Worm (Caenorhabditis elegans) whole organism, early embryonic: ENCODE data around the gene elo-6.

Experiments
- ama-1 ChIP-seq: fragments of 150-350 bp; optimal IDR thresholded peaks from 2 replicates; lab custom pipeline; 2014
- ceh-36 ChIP-seq: sonication (generic microtip); optimal IDR thresholded peaks from 2 replicates; lab custom pipeline; 2016; ENCODE audit warnings: missing genetic modification characterization, inconsistent platforms, missing compliant biosample characterization
- hmbx-1 ChIP-seq: sonication (generic microtip); optimal IDR thresholded peaks from 2 replicates; lab custom pipeline; 2016; ENCODE audit warnings: mild to moderate bottlenecking, missing genetic modification characterization, missing compliant biosample characterization
- pes-1 ChIP-seq: fragments of 200-800 bp; sonication (Bioruptor generic); IDR thresholded peaks from 2 replicates; pipeline ENCODE4 v1.3.6; 2022; ENCODE audit warnings: missing genetic modification reagents, missing genetic modification characterization, missing compliant biosample characterization
- sea-1 ChIP-seq: fragments of 200-800 bp; sonication (Bioruptor generic); conservative IDR thresholded peaks from 2 replicates; pipeline ENCODE4 v1.3.6; 2022; ENCODE audit warnings: missing genetic modification characterization, missing compliant biosample characterization
- tbx-11 ChIP-seq: fragments of 200-800 bp; sonication (Bioruptor generic); IDR thresholded peaks from 2 replicates; pipeline ENCODE4 v1.3.6; 2022; ENCODE audit warnings: missing genetic modification characterization, missing compliant biosample characterization

DNA sequence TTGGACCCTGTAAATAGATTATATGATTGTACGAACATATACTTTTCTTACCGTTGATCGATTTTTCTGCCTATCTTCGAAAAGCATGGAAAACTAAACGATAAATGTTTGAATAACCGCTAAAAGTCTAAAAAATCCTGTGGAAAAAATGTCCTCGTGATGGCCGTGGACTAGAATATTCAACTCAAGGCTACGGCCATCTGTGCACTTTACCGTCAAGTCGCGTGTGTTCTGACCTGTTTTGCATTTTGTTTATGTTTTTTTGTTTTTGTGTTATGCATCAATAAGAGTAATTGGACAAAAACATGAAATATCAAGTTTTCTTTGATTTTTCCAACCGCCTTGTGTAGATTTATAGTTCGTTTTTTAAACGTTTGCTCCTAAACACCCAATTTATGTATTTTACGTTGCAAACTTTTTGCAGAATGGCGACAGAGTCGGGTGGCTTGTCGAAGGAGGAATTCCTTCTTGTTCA lies 24.2 kb downstream of the elo-6 start, which contains the start of the genes hda-6 and F41H10.4:
- TF ChIP-seq ama-1 (lab: Kevin White, UChicago), result no peak
- no peak for TF ChIP-seq ceh-36 (tag; lab: Kevin White, UChicago)
- no peak for TF ChIP-seq pes-1
- no peak for TF ChIP-seq hmbx-1 (tag; lab: Kevin White, UChicago)
- TF ChIP-seq tbx-11 (GFP tag; lab: Robert Waterston, UW), result no peak
- TF ChIP-seq sea-1, result no peak
